Fruit fly (Drosophila melanogaster): ENCODE results near the gene MnM.

MnM gene

dm6 chr3L:3126478-3126877, 51.9 kb downstream of the MnM start:
- TF ChIP-seq slp2 (GFP tag; optimal IDR thresholded peaks at IDR 0.05), result no peak
- TF ChIP-seq Kr (GFP tag; optimal IDR thresholded peaks at IDR 0.05), result no peak
- TF ChIP-seq cg (GFP tag; optimal IDR thresholded peaks at IDR 0.05), result peak; percentile 1
- TF ChIP-seq Med (GFP tag), result peak; percentile 72
- TF ChIP-seq ro (GFP tag; IDR thresholded peaks at IDR 0.05), result no peak
- TF ChIP-seq zen (tag; optimal IDR thresholded peaks at IDR 0.05), result peak; percentile 35
- peak; percentile 53 for TF ChIP-seq gcm (GFP tag; optimal IDR thresholded peaks at IDR 0.05)
- no peak for TF ChIP-seq Rx (GFP tag; IDR thresholded peaks at IDR 0.05)
- no peak for TF ChIP-seq CG9817 (tag; optimal IDR thresholded peaks at IDR 0.05)
- TF ChIP-seq stc (GFP tag; IDR thresholded peaks at IDR 0.05), result 0 out of 2 replicates have a peak, but pooled peaks have one; percentile 26
- TF ChIP-seq crol (GFP tag; IDR thresholded peaks at IDR 0.05), result peak; percentile 19; the same call in 1 of the 2 replicates
- no peak for TF ChIP-seq Sry-δ (GFP tag; optimal IDR thresholded peaks at IDR 0.05)
- no peak for TF ChIP-seq slou (GFP tag; optimal IDR thresholded peaks at IDR 0.05)
- no peak for TF ChIP-seq usp (GFP tag; optimal IDR thresholded peaks at IDR 0.05)
- TF ChIP-seq z (GFP tag; IDR thresholded peaks at IDR 0.05), result 0 out of 3 replicates have a peak, but pooled peaks have one; percentile 41

DNA sequence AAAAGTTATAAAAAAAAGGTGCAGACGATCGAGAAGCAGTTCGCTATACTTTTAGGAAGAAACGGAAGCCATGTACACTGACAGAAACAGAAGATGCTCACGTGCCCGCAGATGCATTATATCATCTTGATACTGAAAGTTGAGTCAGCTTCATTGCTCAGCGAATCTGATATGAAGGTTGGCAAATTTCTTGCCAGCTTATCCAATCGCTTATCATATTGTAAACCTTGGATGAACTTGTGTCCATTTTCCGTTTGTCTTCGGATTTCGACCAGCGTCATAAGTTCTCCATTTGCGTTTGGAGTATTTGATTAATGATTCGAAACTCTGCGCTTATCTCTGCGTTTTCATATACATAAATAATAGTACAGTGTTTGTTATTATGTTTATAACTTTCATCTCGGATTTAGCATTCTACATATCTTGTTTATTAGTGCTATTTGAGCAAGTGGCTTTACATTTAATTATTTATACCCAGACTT, 52.7 kb downstream of the MnM start:
- TF ChIP-seq CG17802 (tag; optimal IDR thresholded peaks at IDR 0.05) (no peak), CG31224 (GFP tag; IDR thresholded peaks at IDR 0.05) (no peak), Med (GFP tag) (peak; percentile 61), CG11695 (GFP tag; IDR thresholded peaks at IDR 0.05) (no peak), NK7.1 (GFP tag; optimal IDR thresholded peaks at IDR 0.05) (no peak), CG8359 (GFP tag; optimal IDR thresholded peaks at IDR 0.05; ENCODE audit: borderline replicate concordance) (no peak), sd (tag; optimal IDR thresholded peaks at IDR 0.05) (no peak), rib (GFP tag; IDR thresholded peaks at IDR 0.05) (no peak), Sox102F (GFP tag; optimal IDR thresholded peaks at IDR 0.05) (peak; percentile 3), sens (GFP tag) (peak; percentile 47), Pdp1 (GFP tag; optimal IDR thresholded peaks at IDR 0.05) (peak in 1 of 2 experiments; percentile 39)

DNA sequence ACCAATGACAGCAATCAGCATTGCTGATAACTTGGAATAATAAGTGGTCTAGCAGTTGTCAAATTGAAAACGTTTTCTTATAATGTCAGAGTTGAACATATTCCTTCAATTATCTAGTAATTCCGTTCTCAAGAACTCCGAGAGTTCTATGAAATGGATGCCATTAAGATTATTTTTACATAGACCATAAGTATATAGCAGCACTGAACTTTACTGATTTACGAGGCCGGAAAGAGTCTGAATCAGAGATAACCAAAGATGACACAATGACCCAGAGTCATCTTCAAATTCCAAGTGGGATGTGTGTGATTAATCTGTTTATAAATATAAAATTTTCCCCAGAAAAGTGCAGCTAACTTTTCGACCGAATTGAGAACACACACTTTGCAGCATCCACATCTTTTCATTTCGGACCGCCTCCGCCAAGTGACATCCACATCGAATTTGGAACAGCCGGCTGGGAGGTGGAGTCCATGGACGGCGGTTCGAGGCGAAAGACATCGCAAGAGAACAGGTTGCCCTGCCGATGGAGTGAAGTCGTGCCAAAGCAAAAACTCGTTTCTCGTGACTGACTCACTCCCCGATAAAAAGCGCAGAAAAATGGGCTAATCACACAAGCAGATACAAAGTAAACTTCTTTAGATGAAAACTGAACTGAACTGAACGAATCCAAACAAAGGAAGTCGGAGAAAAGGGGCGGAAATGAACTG, 53.3 kb downstream of the MnM start:
- TF ChIP-seq bsh (GFP tag; optimal IDR thresholded peaks at IDR 0.05) (no peak), CG12769 (tag; optimal IDR thresholded peaks at IDR 0.05) (peak; percentile 54), CG2875 (GFP tag; optimal IDR thresholded peaks at IDR 0.05) (no peak), CG4730 (GFP tag; IDR thresholded peaks at IDR 0.05) (no peak), sd (tag; optimal IDR thresholded peaks at IDR 0.05) (peak; percentile 19), disco-r (GFP tag; optimal IDR thresholded peaks at IDR 0.05) (no peak), sna (GFP tag; IDR thresholded peaks at IDR 0.05; ENCODE audit: partially characterized antibody) (0 out of 2 replicates have a peak, but pooled peaks have one; percentile 18), ATbp (GFP tag; optimal IDR thresholded peaks at IDR 0.05) (peak; percentile 5), kni (GFP tag; optimal IDR thresholded peaks at IDR 0.05) (peak; percentile 3), Hr78 (GFP tag; optimal IDR thresholded peaks at IDR 0.05) (peak in 1 of 2 experiments; percentile 41), Vsx1 (GFP tag; optimal IDR thresholded peaks at IDR 0.05) (peak; percentile 37), chinmo (GFP tag; IDR thresholded peaks at IDR 0.05; ENCODE audit: partially characterized antibody) (peak; percentile 83; the same call in 2 of the 4 replicates), hkb (optimal IDR thresholded peaks at IDR 0.05) (no peak), hkb (GFP tag; IDR thresholded peaks at IDR 0.05) (0 out of 2 replicates have a peak, but pooled peaks have one; percentile 15), ems (GFP tag; optimal IDR thresholded peaks at IDR 0.05) (no peak), CG33213 (GFP tag; optimal IDR thresholded peaks at IDR 0.05) (no peak), so (GFP tag; IDR thresholded peaks at IDR 0.05) (0 out of 3 replicates have a peak, but pooled peaks have one; percentile 40), en (GFP tag; optimal IDR thresholded peaks at IDR 0.05) (no peak), sens (GFP tag) (peak; percentile 51), btn (GFP tag; optimal IDR thresholded peaks at IDR 0.05) (no peak), Rfx (GFP tag; IDR thresholded peaks at IDR 0.05) (0 out of 2 replicates have a peak, but pooled peaks have one; percentile 19), CG17385 (GFP tag; optimal IDR thresholded peaks at IDR 0.05) (no peak), sr (GFP tag; IDR thresholded peaks at IDR 0.05) (0 out of 3 replicates have a peak, but pooled peaks have one; percentile 32)
